Fruit fly (Drosophila melanogaster) whole organism, prepupa: ENCODE results near the gene Tbcd.

Experiments
- CG3919 ChIP-seq: fragments of 200-800 bp; sonication (Bioruptor generic); optimal IDR thresholded peaks from 3 replicates; lab custom pipeline; 2016; ENCODE audit warnings: missing biosample characterization, missing genetic modification characterization
- Eip78C ChIP-seq: fragments of 200-800 bp; sonication (Bioruptor generic); peaks from one replicate; lab custom pipeline; 2016; ENCODE audit warnings: missing biosample characterization, missing genetic modification characterization
- Hr4 ChIP-seq: fragments of 200-800 bp; sonication (Bioruptor generic); optimal IDR thresholded peaks from 3 replicates; lab custom pipeline; 2016; ENCODE audit warnings: missing biosample characterization, missing genetic modification characterization
- Lpt ChIP-seq: fragments of 200-800 bp; sonication (Bioruptor generic); optimal IDR thresholded peaks from 3 replicates; lab custom pipeline; 2016; ENCODE audit warnings: missing biosample characterization, missing genetic modification characterization
- spab ChIP-seq: fragments of 200-800 bp; sonication (Bioruptor generic); optimal IDR thresholded peaks from 2 replicates; lab custom pipeline; 2017; ENCODE audit warnings: missing biosample characterization, mild to moderate bottlenecking, missing genetic modification characterization, missing genetic modification reagents

DNA sequence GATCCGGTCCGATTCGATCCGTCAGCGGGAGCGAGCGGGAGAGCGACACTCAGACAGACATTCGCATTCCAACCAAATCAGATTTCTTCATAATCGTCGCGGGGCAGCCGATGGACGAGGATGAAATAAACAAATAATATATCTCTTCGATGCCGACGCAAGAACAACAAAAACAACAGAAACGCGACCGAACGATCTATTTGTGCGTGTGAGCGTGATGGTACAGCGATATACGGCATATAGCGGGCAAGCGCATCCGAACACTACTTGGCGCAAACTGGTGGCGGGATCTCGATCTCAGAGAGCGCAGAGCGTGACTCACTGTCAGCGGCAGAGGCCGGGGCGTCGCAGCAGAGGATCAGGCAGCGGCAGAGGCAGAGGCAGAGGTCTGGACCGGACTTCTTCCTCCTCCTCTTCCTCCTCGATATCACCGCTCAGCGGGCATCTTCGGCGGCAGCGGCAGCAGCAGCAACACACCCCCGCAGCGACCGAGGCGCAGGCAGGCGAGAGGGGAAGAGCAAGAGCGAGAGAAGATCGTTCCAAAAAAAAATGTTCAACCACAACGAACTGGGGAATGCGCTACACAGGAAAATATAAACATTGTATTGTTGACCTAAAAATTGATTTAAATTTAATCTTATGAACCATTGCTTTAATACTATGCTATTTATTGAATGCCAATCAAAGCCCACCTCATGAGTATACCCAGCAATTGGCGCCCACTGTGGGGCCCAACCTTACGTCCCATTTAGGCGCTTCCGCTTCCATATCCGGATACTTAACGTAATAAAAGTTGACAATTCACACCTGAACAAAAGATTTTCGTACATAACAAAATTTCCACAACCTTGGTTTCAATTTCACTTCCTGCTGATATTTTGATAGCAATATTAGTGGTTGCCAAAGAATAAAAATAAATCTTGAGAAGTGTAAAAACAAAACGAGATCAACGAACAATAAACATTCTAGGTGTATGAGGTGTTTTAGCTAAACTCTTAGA lies 14.2 kb downstream of the Tbcd start:
- TF ChIP-seq CG3919: peak; percentile 53
- TF ChIP-seq Lpt (GFP tag; lab: Kevin White, UChicago): no peak
- peak; percentile 66 for TF ChIP-seq spab (GFP tag; lab: Kevin White, UChicago)
- peak; percentile 93 for TF ChIP-seq Eip78C
- peak; percentile 63 for TF ChIP-seq Hr4 (GFP tag; lab: Kevin White, UChicago)
